Fruit fly (Drosophila melanogaster) whole organism, embryonic: Measurements from ENCODE around the gene Tusp.

ENCODE experiments used
- Antp ChIP-seq: fragments of 200-800 bp; sonication (Bioruptor generic); optimal IDR thresholded peaks from 3 replicates; lab custom pipeline; 2016; ENCODE audit warnings: missing biosample characterization, missing genetic modification characterization
- Atf-2 ChIP-seq: fragments of 200-800 bp; sonication (Bioruptor generic); optimal IDR thresholded peaks from 2 replicates; lab custom pipeline; 2016; ENCODE audit warnings: missing biosample characterization, missing genetic modification characterization
- Atf6 ChIP-seq: fragments of 200-800 bp; sonication (Bioruptor generic); IDR thresholded peaks from 2 replicates; pipeline ENCODE4 v1.3.6; 2022; ENCODE audit warnings: missing biosample characterization, missing genetic modification characterization
- B-H1 ChIP-seq: fragments of 200-800 bp; sonication (Bioruptor generic); IDR thresholded peaks from 3 replicates; pipeline ENCODE4 v1.3.6; 2022; ENCODE audit warnings: missing biosample characterization, missing genetic modification characterization
- Bdp1 ChIP-seq: fragments of 200-800 bp; sonication (Bioruptor generic); optimal IDR thresholded peaks from 3 replicates; lab custom pipeline; 2016; ENCODE audit warnings: missing biosample characterization, missing genetic modification characterization
- Bgb ChIP-seq: fragments of 200-800 bp; sonication (Bioruptor generic); IDR thresholded peaks from 2 replicates; pipeline ENCODE4 v1.3.6; 2022; ENCODE audit warnings: missing biosample characterization, missing genetic modification characterization; ENCODE audit not compliant: partially characterized antibody
- CG11695 ChIP-seq: fragments of 200-800 bp; sonication (Bioruptor generic); IDR thresholded peaks from 3 replicates; pipeline ENCODE4 v1.3.6; 2022; ENCODE audit warnings: missing biosample characterization, missing genetic modification characterization
- CG12219 ChIP-seq: fragments of 200-800 bp; sonication (Bioruptor generic); optimal IDR thresholded peaks from 3 replicates; lab custom pipeline; 2018; ENCODE audit warnings: missing biosample characterization, mild to moderate bottlenecking, missing genetic modification characterization
- CG13123 ChIP-seq: fragments of 200-800 bp; sonication (Bioruptor generic); optimal IDR thresholded peaks from 2 replicates; lab custom pipeline; 2016; ENCODE audit warnings: missing biosample characterization, missing genetic modification characterization
- CG13287 ChIP-seq: fragments of 200-800 bp; sonication (Bioruptor generic); IDR thresholded peaks from 2 replicates; pipeline ENCODE4 v1.3.6; 2022; ENCODE audit warnings: missing biosample characterization, missing genetic modification characterization; ENCODE audit not compliant: partially characterized antibody
- CG13624 ChIP-seq: fragments of 200-800 bp; sonication (Bioruptor generic); optimal IDR thresholded peaks from 2 replicates; lab custom pipeline; 2016; ENCODE audit warnings: missing biosample characterization, missing genetic modification characterization
- CG15269 ChIP-seq: fragments of 200-800 bp; sonication (Bioruptor generic); optimal IDR thresholded peaks from 2 replicates; lab custom pipeline; 2018; ENCODE audit warnings: missing biosample characterization, mild to moderate bottlenecking, missing genetic modification characterization, moderate library complexity
- CG17612 ChIP-seq: fragments of 200-800 bp; sonication (Bioruptor generic); IDR thresholded peaks from 2 replicates; pipeline ENCODE4 v1.3.6; 2022; ENCODE audit warnings: missing biosample characterization, missing genetic modification characterization
- CG2202 ChIP-seq: fragments of 200-800 bp; sonication (Bioruptor generic); optimal IDR thresholded peaks from 2 replicates; lab custom pipeline; 2018; ENCODE audit warnings: missing biosample characterization, mild to moderate bottlenecking, missing genetic modification characterization
- CG3726 ChIP-seq: fragments of 200-800 bp; sonication (Bioruptor generic); IDR thresholded peaks from 3 replicates; pipeline ENCODE4, ENCODE4 v1.3.6; 2022; ENCODE audit warnings: missing biosample characterization, missing genetic modification characterization
- CG42726 ChIP-seq: fragments of 200-800 bp; sonication (Bioruptor generic); IDR thresholded peaks from 2 replicates; pipeline ENCODE4 v1.3.6; 2022; ENCODE audit warnings: missing biosample characterization, missing genetic modification characterization; ENCODE audit not compliant: partially characterized antibody
- CG4404 ChIP-seq: fragments of 200-800 bp; sonication (Bioruptor generic); IDR thresholded peaks from 2 replicates; pipeline ENCODE4 v1.3.6; 2022; ENCODE audit warnings: missing biosample characterization, missing genetic modification characterization
- CG6689 ChIP-seq: fragments of 200-800 bp; sonication (Bioruptor generic); IDR thresholded peaks from 2 replicates; pipeline ENCODE4 v1.3.6; 2022; ENCODE audit warnings: missing biosample characterization, missing genetic modification characterization
- CG6813 ChIP-seq: fragments of 200-800 bp; sonication (Bioruptor generic); optimal IDR thresholded peaks from 2 replicates; lab custom pipeline; 2017; ENCODE audit warnings: missing biosample characterization, missing genetic modification characterization, mild to moderate bottlenecking, moderate library complexity, missing genetic modification reagents
- CG7963 ChIP-seq: fragments of 200-800 bp; sonication (Bioruptor generic); IDR thresholded peaks from 3 replicates; pipeline ENCODE4 v1.3.6; 2022; ENCODE audit warnings: missing biosample characterization, missing genetic modification characterization; ENCODE audit not compliant: partially characterized antibody
- CG8290 ChIP-seq, 3 experiments: fragments of 200-800 bp; sonication (Bioruptor generic); optimal IDR thresholded peaks; 2 replicates each; lab custom pipeline; 2016 to 2019; ENCODE audit warnings: missing biosample characterization in 3 of 3, missing genetic modification characterization in 3 of 3, mild to moderate bottlenecking in 2 of 3, moderate library complexity in 1 of 3
- CG8944 ChIP-seq: fragments of 200-800 bp; sonication (Bioruptor generic); optimal IDR thresholded peaks from 3 replicates; lab custom pipeline; 2016; ENCODE audit warnings: missing biosample characterization, missing genetic modification characterization
- CG9437 ChIP-seq: fragments of 200-800 bp; sonication (Bioruptor generic); optimal IDR thresholded peaks from 2 replicates; lab custom pipeline; 2018; ENCODE audit warnings: missing biosample characterization, mild to moderate bottlenecking, missing genetic modification characterization
- CG9609 ChIP-seq: fragments of 200-800 bp; sonication (Bioruptor generic); optimal IDR thresholded peaks from 3 replicates; lab custom pipeline; 2016; ENCODE audit warnings: missing biosample characterization, missing genetic modification characterization
- CG9797 ChIP-seq: fragments of 200-800 bp; sonication (Bioruptor generic); optimal IDR thresholded peaks from 3 replicates; lab custom pipeline; 2018; ENCODE audit warnings: missing biosample characterization, mild to moderate bottlenecking, missing genetic modification characterization
- CG9817 ChIP-seq: fragments of 200-800 bp; sonication (Bioruptor generic); optimal IDR thresholded peaks from 2 replicates; lab custom pipeline; 2018; ENCODE audit warnings: missing biosample characterization, mild to moderate bottlenecking, missing genetic modification characterization, moderate library complexity
- CkIIα-i1 ChIP-seq: fragments of 200-800 bp; sonication (Bioruptor generic); IDR thresholded peaks from 2 replicates; pipeline ENCODE4 v1.3.6; 2022; ENCODE audit warnings: missing biosample characterization, missing genetic modification characterization
- D19A ChIP-seq: fragments of 200-800 bp; optimal IDR thresholded peaks from 3 replicates; lab custom pipeline; 2019; ENCODE audit warnings: missing biosample characterization, mild to moderate bottlenecking, missing genetic modification characterization, moderate library complexity
- E2f1 ChIP-seq: fragments of 200-800 bp; sonication (Bioruptor generic); IDR thresholded peaks from 2 replicates; pipeline ENCODE4 v1.3.6; 2022; ENCODE audit warnings: missing biosample characterization, missing genetic modification characterization
- Fer2 ChIP-seq: fragments of 200-800 bp; sonication (Bioruptor generic); optimal IDR thresholded peaks from 2 replicates; lab custom pipeline; 2018; ENCODE audit warnings: missing biosample characterization, mild to moderate bottlenecking, missing genetic modification characterization, moderate library complexity
- HLH3B ChIP-seq: fragments of 200-800 bp; sonication (Bioruptor generic); IDR thresholded peaks from 2 replicates; pipeline ENCODE4 v1.3.6; 2022; ENCODE audit warnings: missing biosample characterization, missing genetic modification characterization
- Hand ChIP-seq: fragments of 200-800 bp; sonication (Bioruptor generic); optimal IDR thresholded peaks from 2 replicates; lab custom pipeline; 2017; ENCODE audit warnings: mild to moderate bottlenecking, missing biosample characterization, missing genetic modification reagents, missing genetic modification characterization
- Jarid2 ChIP-seq: fragments of 200-800 bp; sonication (Bioruptor generic); optimal IDR thresholded peaks from 3 replicates; lab custom pipeline; 2017; ENCODE audit warnings: mild to moderate bottlenecking, missing biosample characterization, missing genetic modification reagents, missing genetic modification characterization
- Neu2 ChIP-seq: fragments of 200-800 bp; sonication (Bioruptor generic); optimal IDR thresholded peaks from 3 replicates; lab custom pipeline; 2016; ENCODE audit warnings: missing biosample characterization, missing genetic modification characterization, borderline replicate concordance
- Nf-YB ChIP-seq: fragments of 200-800 bp; sonication (Bioruptor generic); optimal IDR thresholded peaks from 3 replicates; lab custom pipeline; 2019; ENCODE audit warnings: missing biosample characterization, mild to moderate bottlenecking, missing genetic modification characterization, moderate library complexity
- Nf-YC ChIP-seq: fragments of 200-800 bp; optimal IDR thresholded peaks from 3 replicates; lab custom pipeline; 2019; ENCODE audit warnings: missing biosample characterization, mild to moderate bottlenecking, missing genetic modification characterization, moderate library complexity
- Opbp ChIP-seq: fragments of 200-800 bp; sonication (Bioruptor generic); IDR thresholded peaks from 3 replicates; pipeline ENCODE4 v1.3.6; 2022; ENCODE audit warnings: missing biosample characterization, missing genetic modification characterization; ENCODE audit not compliant: partially characterized antibody
- PHDP ChIP-seq: fragments of 200-800 bp; sonication (Bioruptor generic); optimal IDR thresholded peaks from 3 replicates; lab custom pipeline; 2018; ENCODE audit warnings: missing biosample characterization, mild to moderate bottlenecking, missing genetic modification characterization, moderate library complexity
- Poxn ChIP-seq: fragments of 200-800 bp; sonication (Bioruptor generic); IDR thresholded peaks from 2 replicates; pipeline ENCODE4 v1.3.6; 2022; ENCODE audit warnings: missing biosample characterization, missing genetic modification characterization
- Sox102F ChIP-seq: fragments of 200-800 bp; sonication (Bioruptor generic); optimal IDR thresholded peaks from 2 replicates; lab custom pipeline; 2018; ENCODE audit warnings: missing biosample characterization, mild to moderate bottlenecking, missing genetic modification characterization, moderate library complexity
- bowl ChIP-seq: fragments of 200-800 bp; sonication (Bioruptor generic); IDR thresholded peaks from 2 replicates; pipeline ENCODE4 v1.3.6; 2022; ENCODE audit warnings: missing biosample characterization, missing genetic modification characterization
- bsh ChIP-seq, 2 experiments: fragments of 200-800 bp; sonication (Bioruptor generic); optimal IDR thresholded peaks; 2 replicates each; lab custom pipeline; 2017 to 2018; ENCODE audit warnings: mild to moderate bottlenecking in 2 of 2, missing biosample characterization in 2 of 2, missing genetic modification characterization in 2 of 2, moderate library complexity in 1 of 2
- caup ChIP-seq: fragments of 200-800 bp; sonication (Bioruptor generic); optimal IDR thresholded peaks from 3 replicates; lab custom pipeline; 2017; ENCODE audit warnings: missing biosample characterization, mild to moderate bottlenecking, missing genetic modification characterization, moderate library complexity; ENCODE audit not compliant: severe bottlenecking
- crc ChIP-seq: fragments of 200-800 bp; sonication (Bioruptor generic); optimal IDR thresholded peaks from 2 replicates; lab custom pipeline; 2016; ENCODE audit warnings: missing biosample characterization, missing genetic modification characterization
- grn ChIP-seq: fragments of 200-800 bp; sonication (Bioruptor generic); optimal IDR thresholded peaks from 3 replicates; lab custom pipeline; 2017; ENCODE audit warnings: missing biosample characterization, missing genetic modification characterization
- hb ChIP-seq: fragments of 200-800 bp; sonication (Bioruptor generic); IDR thresholded peaks from 3 replicates; pipeline ENCODE4 v1.3.6; 2022; ENCODE audit warnings: missing biosample characterization, missing genetic modification characterization; ENCODE audit not compliant: partially characterized antibody
- prd ChIP-seq, 3 experiments: fragments of >200 bp in 2 of 3; fragments of 200-800 bp in 1 of 3; sonication (Bioruptor generic) in 1 of 3; optimal IDR thresholded peaks in 2 of 3; IDR thresholded peaks in 1 of 3; 2 replicates in 2 of 3; 3 replicates in 1 of 3; pipeline versions ENCODE4 v1.3.6 to Lab custom; 2017 to 2022; ENCODE audit warnings: missing biosample characterization in 1 of 3, missing genetic modification characterization in 1 of 3
- vvl ChIP-seq: fragments of 200-800 bp; sonication (Bioruptor generic); IDR thresholded peaks from 2 replicates; pipeline ENCODE4 v1.3.6; 2022; ENCODE audit warnings: missing biosample characterization, missing genetic modification characterization
- wdn ChIP-seq: fragments of 200-800 bp; sonication (Bioruptor generic); IDR thresholded peaks from 2 replicates; pipeline ENCODE4 v1.3.6; 2022; ENCODE audit warnings: missing biosample characterization, missing genetic modification characterization

The Tusp gene

dm6 chr3R:27621861-27622260 lies 14.2 kb downstream of the Tusp start (continued):
- TF ChIP-seq Atf-2 (GFP tag; lab: Kevin White, UChicago), result no peak
- TF ChIP-seq Opbp (GFP tag; lab: Robert Waterston, UW), result no peak
- TF ChIP-seq Atf6, result 0 out of 2 replicates have a peak, but pooled peaks have one; percentile 20
- TF ChIP-seq grn (GFP tag; lab: Kevin White, UChicago), result no peak
- TF ChIP-seq CG9437 (GFP tag; lab: Kevin White, UChicago), result no peak
- TF ChIP-seq Jarid2 (GFP tag; lab: Kevin White, UChicago), result no peak
- TF ChIP-seq Neu2 (GFP tag; lab: Kevin White, UChicago), result no peak
- no peak for TF ChIP-seq CG7963 (GFP tag; lab: Robert Waterston, UW)
- no peak for TF ChIP-seq Fer2
- 0 out of 2 replicates have a peak, but pooled peaks have one; percentile 23 for TF ChIP-seq E2f1 (GFP tag; lab: Robert Waterston, UW)
- no peak for TF ChIP-seq CG8944 (GFP tag; lab: Kevin White, UChicago)
- no peak for TF ChIP-seq D19A (tag; lab: Kevin White, UChicago)
- no peak for TF ChIP-seq prd (optimal IDR thresholded peaks at IDR 0.05; lab: Kevin White, UChicago)
- TF ChIP-seq prd (GFP tag; IDR thresholded peaks at IDR 0.05; lab: Robert Waterston, UW), result peak; percentile 38; the same call in 1 of the 3 replicates
- no peak for TF ChIP-seq CG9797 (GFP tag; lab: Kevin White, UChicago)
- TF ChIP-seq Nf-YC (tag; lab: Kevin White, UChicago), result no peak
- no peak for TF ChIP-seq CG13287
- peak; percentile 21 for TF ChIP-seq PHDP
- no peak for TF ChIP-seq bowl (GFP tag; lab: Robert Waterston, UW)
- no peak for TF ChIP-seq CG8290 (GFP tag; optimal IDR thresholded peaks at IDR 0.05; lab: Kevin White, UChicago)
- TF ChIP-seq CG8290 (tag; optimal IDR thresholded peaks at IDR 0.05; lab: Kevin White, UChicago), result peak in 1 of 2 experiments; percentile 43
- TF ChIP-seq vvl (GFP tag; lab: Robert Waterston, UW), result peak; percentile 35; the same call in 1 of the 2 replicates
- TF ChIP-seq Bgb (GFP tag; lab: Robert Waterston, UW), result no peak
- TF ChIP-seq CG15269 (tag; lab: Kevin White, UChicago), result peak; percentile 43
- TF ChIP-seq CG13123, result no peak
- no peak for TF ChIP-seq Nf-YB (GFP tag; lab: Kevin White, UChicago)
- TF ChIP-seq CG13624 (GFP tag; lab: Kevin White, UChicago), result no peak
- peak; percentile 31 for TF ChIP-seq Sox102F (GFP tag; lab: Kevin White, UChicago)
- no peak for TF ChIP-seq CG4404 (GFP tag; lab: Robert Waterston, UW)
- no peak for TF ChIP-seq CG3726
- 0 out of 2 replicates have a peak, but pooled peaks have one; percentile 8 for TF ChIP-seq HLH3B (GFP tag; lab: Robert Waterston, UW)
- peak; percentile 3 for TF ChIP-seq caup
- TF ChIP-seq CG6813 (GFP tag; lab: Kevin White, UChicago), result no peak
- no peak for TF ChIP-seq CG42726 (GFP tag; lab: Robert Waterston, UW)
- TF ChIP-seq crc (GFP tag; lab: Kevin White, UChicago), result no peak
- no peak for TF ChIP-seq Poxn (GFP tag; lab: Robert Waterston, UW)
- TF ChIP-seq wdn (GFP tag; lab: Robert Waterston, UW), result no peak
- TF ChIP-seq CG9817 (tag; lab: Kevin White, UChicago), result peak; percentile 3
- TF ChIP-seq hb (GFP tag; lab: Robert Waterston, UW), result no peak
- TF ChIP-seq B-H1 (GFP tag; lab: Robert Waterston, UW), result peak; percentile 27; the same call in 2 of the 3 replicates
- TF ChIP-seq Antp (GFP tag; lab: Kevin White, UChicago), result no peak
- peak in 1 of 2 experiments; percentile 24 for TF ChIP-seq bsh (GFP tag; optimal IDR thresholded peaks at IDR 0.05; lab: Kevin White, UChicago)
- TF ChIP-seq Hand (GFP tag; lab: Kevin White, UChicago), result no peak
- TF ChIP-seq CG9609 (GFP tag; lab: Kevin White, UChicago), result no peak
- peak; percentile 33; the same call in 1 of the 2 replicates for TF ChIP-seq CG6689
- TF ChIP-seq CG2202, result no peak
- no peak for TF ChIP-seq Bdp1 (GFP tag; lab: Kevin White, UChicago)
- TF ChIP-seq CG11695 (GFP tag; lab: Robert Waterston, UW), result 0 out of 3 replicates have a peak, but pooled peaks have one; percentile 38
- no peak for TF ChIP-seq CG17612
- no peak for TF ChIP-seq CkIIα-i1
- no peak for TF ChIP-seq CG12219
